Worm (Caenorhabditis elegans): ENCODE results near the gene tag-325.

The tag-325 gene

DNA sequence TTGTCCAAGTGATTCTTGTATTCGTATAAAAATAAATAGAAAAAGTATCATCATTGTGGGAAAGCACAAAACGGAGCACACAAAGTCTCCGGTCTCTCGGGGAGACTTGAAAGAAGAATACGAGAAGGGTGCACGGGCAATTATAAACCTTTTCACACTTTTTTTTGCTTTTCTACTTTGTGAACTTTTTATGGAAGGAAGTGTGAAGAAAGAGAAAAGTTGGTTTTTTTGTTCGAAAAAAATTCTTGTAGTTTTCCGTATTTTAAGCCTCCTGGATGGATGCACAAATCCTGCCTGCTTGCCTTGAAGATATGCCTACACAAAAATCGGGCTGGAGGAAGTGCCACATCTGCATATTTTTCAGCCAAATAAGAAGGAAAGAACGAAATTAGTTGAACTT is 18.6 kb upstream of the tag-325 start, which contains the start of gene B0393.7:
Gene B0393.7 (minus strand): TSS at position 101 of the 400 bp plus-strand sequence.
- TF ChIP-seq T26A5.8 (tag; optimal IDR thresholded peaks at IDR 0.05) (no peak), B0035.1 (tag; optimal IDR thresholded peaks at IDR 0.05) (no peak), somi-1 (GFP tag; optimal IDR thresholded peaks at IDR 0.05) (no peak), lin-35 (GFP tag; optimal IDR thresholded peaks at IDR 0.05) (no peak), ceh-91 (GFP tag; IDR thresholded peaks at IDR 0.05) (no peak), attf-5 (GFP tag; optimal IDR thresholded peaks at IDR 0.05) (no peak), K12H6.12 (tag; optimal IDR thresholded peaks at IDR 0.05) (no peak), dpff-1 (tag; optimal IDR thresholded peaks at IDR 0.05) (no peak)

DNA sequence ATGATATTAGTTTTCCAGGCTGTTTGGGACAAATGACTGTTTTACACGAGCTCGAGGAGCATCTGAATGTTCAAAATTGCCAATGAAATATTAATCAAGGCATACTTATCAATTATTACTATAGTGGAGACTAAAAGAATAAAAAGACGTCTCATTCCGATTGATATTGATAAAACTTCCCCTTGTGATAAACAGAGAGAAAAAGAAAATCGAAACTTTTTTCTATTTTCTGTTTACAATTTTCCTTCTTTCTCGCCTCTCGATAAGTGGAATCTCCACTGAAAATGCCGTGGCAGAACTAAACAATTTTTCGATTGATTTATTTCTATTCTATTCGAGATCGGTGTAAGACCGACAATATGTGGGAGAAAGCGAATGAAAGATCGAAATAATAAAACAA is 16.8 kb upstream of the tag-325 start, which contains the start of gene B0393.9:
Gene B0393.9 (minus strand): TSS at position 303 of the 400 bp plus-strand sequence.
- TF ChIP-seq tlf-1 (GFP tag; optimal IDR thresholded peaks at IDR 0.05) = no peak
- TF ChIP-seq nhr-80 (tag; optimal IDR thresholded peaks at IDR 0.05) = peak; percentile 20

- TF ChIP-seq snpc-1.3 (tag; optimal IDR thresholded peaks at IDR 0.05; ENCODE audit: insufficient read depth) (peak; percentile 12), rcor-1 (GFP tag; IDR thresholded peaks at IDR 0.05) (0 out of 2 replicates have a peak, but pooled peaks have one; percentile 12), madf-6 (GFP tag; IDR thresholded peaks at IDR 0.05) (peak; percentile 88), lsl-1 (GFP tag; optimal IDR thresholded peaks at IDR 0.05) (peak; percentile 78), efl-1 (GFP tag; optimal IDR thresholded peaks at IDR 0.05) (peak; percentile 63), xnd-1 (tag; optimal IDR thresholded peaks at IDR 0.05) (peak; percentile 73), dpl-1 (GFP tag; optimal IDR thresholded peaks at IDR 0.05) (peak; percentile 24), aptf-2 (GFP tag; conservative IDR thresholded peaks at IDR 0.05) (0 out of 2 replicates have a peak, but pooled peaks have one; percentile 25), F33H1.4 (GFP tag; IDR thresholded peaks at IDR 0.05) (peak; percentile 77), C17E4.6 (GFP tag; IDR thresholded peaks at IDR 0.05) (peak; percentile 53; the same call in 1 of the 2 replicates), him-1 (tag; optimal IDR thresholded peaks at IDR 0.05) (peak; percentile 12), pbrm-1 (GFP tag; IDR thresholded peaks at IDR 0.05) (0 out of 2 replicates have a peak, but pooled peaks have one; percentile 21), madf-8 (GFP tag; conservative IDR thresholded peaks at IDR 0.05) (peak; percentile 56), hmg-1.2 (GFP tag; IDR thresholded peaks at IDR 0.05) (peak; percentile 24; the same call in 1 of the 2 replicates), D2030.7 (GFP tag; IDR thresholded peaks at IDR 0.05) (peak; percentile 62), lin-54 (GFP tag; optimal IDR thresholded peaks at IDR 0.05) (peak; percentile 43)
Measured at ce11 chrIII:4781937-4782576, 14.6 kb upstream of the tag-325 start, which contains the start of the genes gex-5 and C38D4.10. Gene gex-5, minus strand, starts transcription at chrIII:4781987. Gene C38D4.10, plus strand, starts transcription at chrIII:4782526.

ce11 chrIII:4785131-4785530 is 11.5 kb upstream of the tag-325 start, which contains the start of gene enu-3.2:
Gene enu-3.2, minus strand, starts transcription at chrIII:4785235.
- 0 out of 2 replicates have a peak, but pooled peaks have one; percentile 33 for TF ChIP-seq aptf-2 (GFP tag; conservative IDR thresholded peaks at IDR 0.05)
- peak; percentile 40 for TF ChIP-seq xnd-1 (tag; optimal IDR thresholded peaks at IDR 0.05)
- TF ChIP-seq D2030.7 (GFP tag; IDR thresholded peaks at IDR 0.05) = peak; percentile 55
- peak; percentile 26; the same call in 1 of the 2 replicates for TF ChIP-seq hmg-1.2 (GFP tag; IDR thresholded peaks at IDR 0.05)
- 0 out of 2 replicates have a peak, but pooled peaks have one; percentile 9 for TF ChIP-seq Y53G8AR.9 (GFP tag; conservative IDR thresholded peaks at IDR 0.05)
- TF ChIP-seq ceh-100 (GFP tag; IDR thresholded peaks at IDR 0.05) = peak; percentile 20; the same call in 1 of the 2 replicates
- peak; percentile 33; the same call in 1 of the 2 replicates for TF ChIP-seq madf-8 (GFP tag; conservative IDR thresholded peaks at IDR 0.05)
- TF ChIP-seq mcd-1 (GFP tag; IDR thresholded peaks at IDR 0.05) = peak; percentile 53
- TF ChIP-seq rcor-1 (GFP tag; IDR thresholded peaks at IDR 0.05) = peak; percentile 35; the same call in 1 of the 2 replicates
- TF ChIP-seq ceh-91 (GFP tag; IDR thresholded peaks at IDR 0.05) = peak; percentile 27; the same call in 1 of the 2 replicates
- TF ChIP-seq madf-6 (GFP tag; IDR thresholded peaks at IDR 0.05) = peak; percentile 49; the same call in 1 of the 2 replicates
- TF ChIP-seq F33H1.4 (GFP tag; IDR thresholded peaks at IDR 0.05) = peak; percentile 64
- peak; percentile 70 for TF ChIP-seq pbrm-1 (GFP tag; IDR thresholded peaks at IDR 0.05)

Data from whole organism, young adult.